Worm (Caenorhabditis elegans) whole organism, L2 larva: ENCODE measurements around the gene gpa-4.
A peak's percentile ranks its signal among the peaks of the same experiment; 100 is the strongest.

Experiments used
- C34F6.9 ChIP-seq: fragments of 150-350 bp; optimal IDR thresholded peaks from 2 replicates; lab custom pipeline; 2014; ENCODE audit warnings: missing biosample characterization, missing genetic modification characterization
- Y55F3AM.14 ChIP-seq: fragments of 200-800 bp; sonication (Bioruptor generic); optimal IDR thresholded peaks from 2 replicates; lab custom pipeline; 2018; ENCODE audit warnings: mild to moderate bottlenecking, missing genetic modification characterization, missing compliant biosample characterization
- ama-1 ChIP-seq: fragments of 150-350 bp; optimal IDR thresholded peaks from 2 replicates; lab custom pipeline; 2018; ENCODE audit warnings: inconsistent platforms
- blmp-1 ChIP-seq: sonication (generic microtip); optimal IDR thresholded peaks from 2 replicates; lab custom pipeline; 2017; ENCODE audit warnings: missing genetic modification characterization, mild to moderate bottlenecking, missing compliant biosample characterization, antibody characterized with exemption, moderate library complexity; ENCODE audit not compliant: insufficient read depth
- ceh-16 ChIP-seq: fragments of 150-350 bp; optimal IDR thresholded peaks from 2 replicates; lab custom pipeline; 2014; ENCODE audit warnings: missing biosample characterization, missing genetic modification characterization
- ceh-82 ChIP-seq: fragments of 150-350 bp; optimal IDR thresholded peaks from 2 replicates; lab custom pipeline; 2014; ENCODE audit warnings: missing biosample characterization, missing genetic modification characterization
- crh-2 ChIP-seq: sonication (generic microtip); optimal IDR thresholded peaks from 2 replicates; lab custom pipeline; 2017; ENCODE audit warnings: missing biosample characterization, missing genetic modification characterization
- dmd-4 ChIP-seq: sonication (generic microtip); optimal IDR thresholded peaks from 2 replicates; lab custom pipeline; 2017; ENCODE audit warnings: missing biosample characterization, missing genetic modification characterization
- egl-27 ChIP-seq: sonication (generic microtip); optimal IDR thresholded peaks from 3 replicates; lab custom pipeline; 2017; ENCODE audit warnings: missing biosample characterization, missing genetic modification reagents, missing genetic modification characterization
- gmeb-1 ChIP-seq: fragments of 150-350 bp; optimal IDR thresholded peaks from 2 replicates; lab custom pipeline; 2014; ENCODE audit warnings: missing biosample characterization, missing genetic modification characterization
- lin-11 ChIP-seq: fragments of 150-350 bp; sonication (generic microtip); optimal IDR thresholded peaks from 2 replicates; lab custom pipeline; 2014; ENCODE audit warnings: missing biosample characterization, missing genetic modification characterization, inconsistent platforms, mixed read lengths
- lin-13 ChIP-seq: fragments of 150-350 bp; optimal IDR thresholded peaks from 2 replicates; lab custom pipeline; 2014; ENCODE audit warnings: missing biosample characterization, missing genetic modification reagents, missing genetic modification characterization
- mab-5 ChIP-seq: fragments of 150-350 bp; optimal IDR thresholded peaks from 2 replicates; lab custom pipeline; 2014; ENCODE audit warnings: missing biosample characterization, missing genetic modification characterization
- nhr-10 ChIP-seq: sonication (generic microtip); optimal IDR thresholded peaks from 2 replicates; lab custom pipeline; 2017; ENCODE audit warnings: missing biosample characterization, missing genetic modification characterization
- nhr-11 ChIP-seq: fragments of 150-350 bp; optimal IDR thresholded peaks from 2 replicates; lab custom pipeline; 2014; ENCODE audit warnings: missing biosample characterization, missing genetic modification characterization
- nhr-129 ChIP-seq: fragments of 150-350 bp; optimal IDR thresholded peaks from 2 replicates; lab custom pipeline; 2014; ENCODE audit warnings: missing biosample characterization, missing genetic modification characterization
- nhr-237 ChIP-seq: fragments of 150-350 bp; optimal IDR thresholded peaks from 2 replicates; lab custom pipeline; 2014; ENCODE audit warnings: missing biosample characterization, missing genetic modification characterization
- nhr-25 ChIP-seq: fragments of 150-350 bp; sonication (generic microtip); optimal IDR thresholded peaks from 3 replicates; lab custom pipeline; 2014; ENCODE audit warnings: missing biosample characterization, missing genetic modification characterization
- nhr-77 ChIP-seq: fragments of 150-350 bp; optimal IDR thresholded peaks from 2 replicates; lab custom pipeline; 2014; ENCODE audit warnings: missing biosample characterization, missing genetic modification characterization
- peb-1 ChIP-seq: fragments of 150-350 bp; optimal IDR thresholded peaks from 2 replicates; lab custom pipeline; 2014; ENCODE audit warnings: missing biosample characterization, missing genetic modification characterization
- sma-3 ChIP-seq: sonication (generic microtip); optimal IDR thresholded peaks from 2 replicates; lab custom pipeline; 2016; ENCODE audit warnings: missing genetic modification reagents, missing genetic modification characterization, missing compliant biosample characterization
- sma-9 ChIP-seq, 2 experiments: fragments of 150-350 bp in 1 of 2; sonication (generic microtip) in 1 of 2; optimal IDR thresholded peaks; 2 replicates each; lab custom pipeline; 2014 to 2016; ENCODE audit warnings: missing genetic modification characterization in 2 of 2, mild to moderate bottlenecking in 1 of 2, missing biosample characterization in 1 of 2, missing compliant biosample characterization in 1 of 2, missing genetic modification reagents in 1 of 2, moderate library complexity in 1 of 2
- snpc-4 ChIP-seq: fragments of 150-350 bp; optimal IDR thresholded peaks from 2 replicates; lab custom pipeline; 2014; ENCODE audit warnings: missing biosample characterization, missing genetic modification characterization
- unc-39 ChIP-seq: fragments of 150-350 bp; optimal IDR thresholded peaks from 2 replicates; lab custom pipeline; 2014; ENCODE audit warnings: missing biosample characterization, missing genetic modification characterization
- unc-62 ChIP-seq: fragments of 150-350 bp; optimal IDR thresholded peaks from 2 replicates; lab custom pipeline; 2014; ENCODE audit warnings: missing biosample characterization, missing genetic modification reagents, missing genetic modification characterization
- zag-1 ChIP-seq: fragments of 150-350 bp; optimal IDR thresholded peaks from 2 replicates; lab custom pipeline; 2014; ENCODE audit warnings: missing biosample characterization, missing genetic modification characterization
- ztf-1 ChIP-seq: fragments of 200-800 bp; sonication (Bioruptor generic); conservative IDR thresholded peaks from 2 replicates; pipeline ENCODE4 v1.3.6; 2022; ENCODE audit warnings: missing genetic modification characterization, missing compliant biosample characterization
- ztf-11 ChIP-seq: sonication (generic microtip); optimal IDR thresholded peaks from 2 replicates; lab custom pipeline; 2017; ENCODE audit warnings: missing biosample characterization, missing genetic modification characterization

The gpa-4 gene

DNA sequence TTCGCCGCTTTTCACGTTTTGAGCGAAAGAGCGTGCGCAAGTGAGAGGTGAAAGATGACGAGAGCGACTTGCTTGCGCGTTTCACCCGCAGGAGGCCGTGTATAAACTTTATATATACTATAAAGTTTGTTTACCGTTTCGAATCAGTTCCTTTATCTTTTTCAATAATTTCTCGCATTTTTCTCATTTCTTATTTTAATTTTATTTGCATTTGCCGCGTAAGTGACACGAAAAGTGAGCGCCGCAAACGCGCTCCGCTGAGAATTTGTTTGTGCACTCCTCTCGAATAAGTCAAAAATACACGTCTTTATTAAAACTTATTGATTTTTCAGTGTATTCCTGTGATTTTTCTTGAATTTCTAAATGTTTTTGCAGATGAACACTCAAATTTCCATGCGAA, 42.1 kb downstream of the gpa-4 start, which contains the start of gene mrpl-55 (continued):
- TF ChIP-seq ztf-11 (tag; lab: Kevin White, UChicago) (no peak), dmd-4 (no peak), sma-3 (GFP tag; lab: Kevin White, UChicago) (peak; percentile 94), nhr-25 (tag; lab: Kevin White, UChicago) (peak; percentile 71), C34F6.9 (tag; lab: Kevin White, UChicago) (peak; percentile 93), snpc-4 (tag; lab: Kevin White, UChicago) (peak; percentile 81), nhr-237 (tag; lab: Kevin White, UChicago) (no peak), zag-1 (tag; lab: Kevin White, UChicago) (peak; percentile 39), sma-9 (GFP tag; optimal IDR thresholded peaks at IDR 0.05; lab: Kevin White, UChicago) (peak; percentile 76), sma-9 (tag; optimal IDR thresholded peaks at IDR 0.05; lab: Kevin White, UChicago) (no peak), ceh-82 (no peak), gmeb-1 (peak; percentile 96), crh-2 (peak; percentile 95), nhr-129 (peak; percentile 77), mab-5 (tag; lab: Kevin White, UChicago) (peak; percentile 14), egl-27 (peak; percentile 51), nhr-10 (no peak), blmp-1 (peak; percentile 1)

DNA sequence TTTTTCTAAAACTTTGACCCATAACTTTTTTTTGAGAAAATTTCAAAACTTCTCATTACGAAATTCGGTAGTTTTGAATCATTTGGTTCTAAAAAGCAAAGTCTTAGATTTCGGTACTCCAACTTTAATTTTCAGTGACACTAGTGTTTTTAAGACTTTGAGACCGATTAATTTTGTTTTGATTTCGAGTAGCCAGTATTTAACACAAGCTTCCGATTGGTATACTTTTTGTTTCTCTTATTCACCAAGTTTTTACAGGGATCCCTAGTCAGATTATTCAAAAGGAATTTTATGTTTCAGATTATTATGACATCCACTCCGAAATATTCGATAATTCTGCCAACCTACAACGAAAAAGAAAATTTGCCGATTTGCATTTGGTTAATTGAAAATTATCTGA, 43.9 kb downstream of the gpa-4 start, which contains the start of gene dpm-1:
Gene dpm-1 (plus strand): TSS at position 301 of the 400 bp plus-strand sequence.
- TF ChIP-seq mab-5 (tag; lab: Kevin White, UChicago) (no peak), ztf-1 (no peak), dmd-4 (no peak), lin-11 (no peak), unc-62 (GFP tag; lab: Kevin White, UChicago) (no peak), ceh-16 (tag; lab: Kevin White, UChicago) (no peak), lin-13 (GFP tag; lab: Kevin White, UChicago) (no peak), sma-3 (GFP tag; lab: Kevin White, UChicago) (no peak), nhr-237 (tag; lab: Kevin White, UChicago) (no peak), sma-9 (GFP tag; optimal IDR thresholded peaks at IDR 0.05; lab: Kevin White, UChicago) (no peak), sma-9 (tag; optimal IDR thresholded peaks at IDR 0.05; lab: Kevin White, UChicago) (no peak), peb-1 (tag; lab: Kevin White, UChicago) (no peak), nhr-77 (tag; lab: Kevin White, UChicago) (no peak), nhr-10 (no peak), gmeb-1 (no peak)

ce11 chrIV:454816-455215, 53.3 kb downstream of the gpa-4 start, which contains the start of the genes Y66H1A.8 and M04G7.5:
Gene Y66H1A.8 (minus strand): TSS chrIV:454916.
Gene M04G7.5 (plus strand): TSS chrIV:455073.
- no peak for TF ChIP-seq gmeb-1
- TF ChIP-seq nhr-77 (tag; lab: Kevin White, UChicago): no peak
- TF ChIP-seq snpc-4 (tag; lab: Kevin White, UChicago): no peak
- no peak for TF ChIP-seq egl-27
- no peak for TF ChIP-seq ztf-11 (tag; lab: Kevin White, UChicago)
- TF ChIP-seq ama-1 (lab: Kevin White, UChicago): no peak
- no peak for TF ChIP-seq ceh-82
- TF ChIP-seq unc-39 (tag; lab: Kevin White, UChicago): no peak
- no peak for TF ChIP-seq nhr-11
- TF ChIP-seq Y55F3AM.14 (GFP tag; lab: Kevin White, UChicago): no peak
